Worm (Caenorhabditis elegans) whole organism, young adult: ENCODE results near the gene srab-6.

ENCODE experiments used
- B0035.1 ChIP-seq: sonication (generic microtip); optimal IDR thresholded peaks from 2 replicates; lab custom pipeline; 2016; ENCODE audit warnings: missing genetic modification characterization, mild to moderate bottlenecking, missing compliant biosample characterization, missing genotype, missing genetic modification reagents
- B0336.3 ChIP-seq: fragments of 200-800 bp; sonication (Bioruptor generic); IDR thresholded peaks from 2 replicates; pipeline ENCODE4 v1.3.6; 2022; ENCODE audit warnings: missing genetic modification characterization, missing compliant biosample characterization
- F49E8.2 ChIP-seq: sonication (generic microtip); optimal IDR thresholded peaks from 3 replicates; lab custom pipeline; 2017; ENCODE audit warnings: missing genetic modification characterization, mild to moderate bottlenecking, missing compliant biosample characterization, antibody characterized with exemption, moderate library complexity; ENCODE audit not compliant: insufficient read depth
- K11D2.4 ChIP-seq: fragments of 200-800 bp; sonication (Bioruptor generic); IDR thresholded peaks from 2 replicates; pipeline ENCODE4 v1.3.6; 2022; ENCODE audit warnings: missing genetic modification reagents, missing genetic modification characterization, missing compliant biosample characterization
- K12H6.12 ChIP-seq: fragments of 200-800 bp; sonication (Bioruptor generic); optimal IDR thresholded peaks from 2 replicates; lab custom pipeline; 2018; ENCODE audit warnings: mild to moderate bottlenecking, missing genetic modification characterization, missing compliant biosample characterization
- aptf-3 ChIP-seq: fragments of 200-800 bp; sonication (Bioruptor generic); IDR thresholded peaks from 2 replicates; pipeline ENCODE4 v1.3.6; 2022; ENCODE audit warnings: missing genetic modification characterization, missing compliant biosample characterization
- atf-7 ChIP-seq: sonication (generic microtip); optimal IDR thresholded peaks from 2 replicates; lab custom pipeline; 2017; ENCODE audit warnings: mild to moderate bottlenecking, missing genetic modification characterization, missing compliant biosample characterization
- cebp-1 ChIP-seq, 2 experiments: fragments of 200-800 bp in 1 of 2; sonication (Bioruptor generic) in 1 of 2; sonication (generic microtip) in 1 of 2; IDR thresholded peaks in 1 of 2; optimal IDR thresholded peaks in 1 of 2; 2 replicates each; pipeline versions ENCODE4 v1.3.6 to Lab custom; 2017 to 2022; ENCODE audit warnings: missing compliant biosample characterization in 2 of 2, missing genetic modification characterization in 2 of 2, mild to moderate bottlenecking in 1 of 2, missing genetic modification reagents in 1 of 2, moderate library complexity in 1 of 2
- ceh-40 ChIP-seq: fragments of 200-800 bp; sonication (Bioruptor generic); IDR thresholded peaks from 2 replicates; pipeline ENCODE4 v1.3.6; 2022; ENCODE audit warnings: missing genetic modification characterization, missing compliant biosample characterization
- egrh-3 ChIP-seq: fragments of 200-800 bp; sonication (Bioruptor generic); IDR thresholded peaks from 2 replicates; pipeline ENCODE4 v1.3.6; 2022; ENCODE audit warnings: missing genetic modification reagents, missing genetic modification characterization, missing compliant biosample characterization
- fkh-3 ChIP-seq: sonication (generic microtip); optimal IDR thresholded peaks from 2 replicates; lab custom pipeline; 2016; ENCODE audit warnings: mild to moderate bottlenecking, missing genetic modification characterization, missing compliant biosample characterization
- hmg-1.2 ChIP-seq: fragments of 200-800 bp; sonication (Bioruptor generic); IDR thresholded peaks from 2 replicates; pipeline ENCODE4 v1.3.6; 2022; ENCODE audit warnings: missing genetic modification reagents, missing genetic modification characterization, missing compliant biosample characterization
- hsf-1 ChIP-seq: fragments of 200-800 bp; sonication (Bioruptor generic); IDR thresholded peaks from 2 replicates; pipeline ENCODE4 v1.3.6; 2022; ENCODE audit warnings: missing genetic modification reagents, missing genetic modification characterization, missing compliant biosample characterization
- let-526 ChIP-seq: fragments of 200-800 bp; sonication (Bioruptor generic); IDR thresholded peaks from 2 replicates; pipeline ENCODE4 v1.3.6; 2022; ENCODE audit warnings: missing genetic modification reagents, missing genetic modification characterization, missing compliant biosample characterization
- lin-40 ChIP-seq: sonication (generic microtip); optimal IDR thresholded peaks from 2 replicates; lab custom pipeline; 2016; ENCODE audit warnings: missing genetic modification characterization, mild to moderate bottlenecking, missing compliant biosample characterization, missing genotype, missing genetic modification reagents
- mcd-1 ChIP-seq: fragments of 200-800 bp; sonication (Bioruptor generic); IDR thresholded peaks from 2 replicates; pipeline ENCODE4 v1.3.6; 2022; ENCODE audit warnings: missing genetic modification reagents, missing genetic modification characterization, missing compliant biosample characterization
- mxl-1 ChIP-seq: sonication (generic microtip); optimal IDR thresholded peaks from 2 replicates; lab custom pipeline; 2016; ENCODE audit warnings: missing genetic modification characterization, missing compliant biosample characterization
- nfyb-1 ChIP-seq: fragments of 200-800 bp; sonication (Bioruptor generic); IDR thresholded peaks from 2 replicates; pipeline ENCODE4 v1.3.6; 2022; ENCODE audit warnings: missing genetic modification reagents, missing genetic modification characterization, missing compliant biosample characterization
- nhr-120 ChIP-seq: fragments of 200-800 bp; sonication (Bioruptor generic); IDR thresholded peaks from 2 replicates; pipeline ENCODE4 v1.3.6; 2022; ENCODE audit warnings: missing genetic modification characterization, missing compliant biosample characterization
- nhr-80 ChIP-seq: sonication (generic microtip); optimal IDR thresholded peaks from 2 replicates; lab custom pipeline; 2016; ENCODE audit warnings: missing genetic modification characterization, missing compliant biosample characterization
- nhr-90 ChIP-seq: sonication (generic microtip); optimal IDR thresholded peaks from 2 replicates; lab custom pipeline; 2016; ENCODE audit warnings: missing genotype, mild to moderate bottlenecking, missing genetic modification characterization, missing compliant biosample characterization
- rpc-1 ChIP-seq, 2 experiments: fragments of 150-350 bp in 1 of 2; sonication (generic microtip) in 1 of 2; optimal IDR thresholded peaks; 2 replicates each; lab custom pipeline; 2014 to 2018; ENCODE audit warnings: missing biosample characterization in 1 of 2, missing genetic modification characterization in 1 of 2, missing genetic modification reagents in 1 of 2, missing genotype in 1 of 2
- sea-2 ChIP-seq: fragments of 200-800 bp; sonication (Bioruptor generic); IDR thresholded peaks from 2 replicates; pipeline ENCODE4 v1.3.6; 2022; ENCODE audit warnings: missing genetic modification characterization, missing compliant biosample characterization
- snpc-3.4 ChIP-seq: sonication (generic microtip); optimal IDR thresholded peaks from 2 replicates; lab custom pipeline; 2017; ENCODE audit warnings: missing genetic modification characterization, mild to moderate bottlenecking, missing compliant biosample characterization, antibody characterized with exemption, moderate library complexity, missing genotype, missing genetic modification reagents
- somi-1 ChIP-seq: fragments of 200-800 bp; sonication (Bioruptor generic); optimal IDR thresholded peaks from 2 replicates; lab custom pipeline; 2018; ENCODE audit warnings: mild to moderate bottlenecking, missing genetic modification characterization, missing compliant biosample characterization
- tlf-1 ChIP-seq: fragments of 200-800 bp; sonication (Bioruptor generic); optimal IDR thresholded peaks from 2 replicates; lab custom pipeline; 2018; ENCODE audit warnings: mild to moderate bottlenecking, missing genetic modification characterization, missing compliant biosample characterization
- zfh-2 ChIP-seq: fragments of 200-800 bp; sonication (Bioruptor generic); conservative IDR thresholded peaks from 2 replicates; pipeline ENCODE4 v1.3.6; 2022; ENCODE audit warnings: missing genetic modification reagents, missing genetic modification characterization, missing compliant biosample characterization
- ztf-26 ChIP-seq: sonication (generic microtip); optimal IDR thresholded peaks from 2 replicates; lab custom pipeline; 2017; ENCODE audit warnings: missing genetic modification characterization, missing compliant biosample characterization

Gene srab-6

DNA sequence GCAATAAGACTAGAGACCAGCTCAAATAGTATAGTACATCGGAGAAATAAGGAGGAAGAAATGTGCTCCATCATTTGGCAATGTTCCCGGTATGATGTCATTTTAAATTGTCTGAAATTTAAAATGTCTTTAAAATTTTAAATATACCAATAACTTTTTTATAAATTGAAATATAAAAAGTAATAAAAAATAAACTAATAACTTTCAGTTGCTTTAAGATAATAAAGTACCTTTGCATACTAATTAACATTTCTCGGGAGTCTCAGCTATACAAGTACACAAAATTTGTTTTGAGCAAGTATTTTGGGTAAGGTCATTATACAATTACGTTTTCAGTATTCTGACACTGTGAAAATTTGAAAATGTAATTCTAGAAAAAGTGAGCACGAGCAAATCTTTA lies at the start of gene srab-6:
Gene srab-6 (minus strand): TSS at position 101 of the 400 bp plus-strand sequence.
- TF ChIP-seq rpc-1 (optimal IDR thresholded peaks at IDR 0.05; lab: Kevin White, UChicago) (no peak), rpc-1 (tag; optimal IDR thresholded peaks at IDR 0.05; lab: Kevin White, UChicago) (no peak), fkh-3 (tag; lab: Kevin White, UChicago) (no peak), snpc-3.4 (tag; lab: Kevin White, UChicago) (no peak)

DNA sequence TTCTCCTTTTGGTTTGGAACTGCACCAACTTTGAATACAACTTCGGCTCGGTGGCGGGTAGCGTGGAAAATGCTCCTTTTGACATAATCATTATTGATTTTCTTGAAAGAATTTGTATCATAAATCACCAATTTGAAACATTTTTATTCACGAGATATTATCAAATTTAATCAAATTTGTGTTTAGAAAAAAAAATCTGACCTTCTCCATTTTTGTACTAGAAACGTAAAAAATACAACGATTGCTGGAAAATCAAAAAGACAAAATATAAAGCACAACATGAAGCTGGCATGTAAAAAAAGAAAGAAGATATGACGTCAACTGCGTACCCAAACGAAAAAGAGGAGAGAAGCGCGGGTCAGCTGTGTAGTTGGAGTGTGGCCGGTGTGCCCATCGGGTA lies 48.6 kb upstream of the srab-6 start, which contains the start of gene K08D9.4:
Gene K08D9.4 (minus strand): TSS at position 101 of the 400 bp plus-strand sequence.
- TF ChIP-seq ceh-40 (GFP tag; lab: Robert Waterston, UW) (no peak), aptf-3 (GFP tag; lab: Robert Waterston, UW) (no peak), B0035.1 (tag; lab: Kevin White, UChicago) (no peak), K11D2.4 (GFP tag; lab: Robert Waterston, UW) (no peak), mxl-1 (tag; lab: Kevin White, UChicago) (no peak), tlf-1 (GFP tag; lab: Kevin White, UChicago) (no peak), nhr-90 (tag; lab: Kevin White, UChicago) (no peak), zfh-2 (GFP tag; lab: Robert Waterston, UW) (no peak), cebp-1 (GFP tag; IDR thresholded peaks at IDR 0.05; lab: Robert Waterston, UW) (no peak), cebp-1 (tag; optimal IDR thresholded peaks at IDR 0.05; lab: Kevin White, UChicago) (no peak), egrh-3 (no peak), K12H6.12 (no peak), let-526 (GFP tag; lab: Robert Waterston, UW) (no peak), B0336.3 (GFP tag; lab: Robert Waterston, UW) (no peak)
- TF ChIP-seq, all 124 proteins: peak for 0

DNA sequence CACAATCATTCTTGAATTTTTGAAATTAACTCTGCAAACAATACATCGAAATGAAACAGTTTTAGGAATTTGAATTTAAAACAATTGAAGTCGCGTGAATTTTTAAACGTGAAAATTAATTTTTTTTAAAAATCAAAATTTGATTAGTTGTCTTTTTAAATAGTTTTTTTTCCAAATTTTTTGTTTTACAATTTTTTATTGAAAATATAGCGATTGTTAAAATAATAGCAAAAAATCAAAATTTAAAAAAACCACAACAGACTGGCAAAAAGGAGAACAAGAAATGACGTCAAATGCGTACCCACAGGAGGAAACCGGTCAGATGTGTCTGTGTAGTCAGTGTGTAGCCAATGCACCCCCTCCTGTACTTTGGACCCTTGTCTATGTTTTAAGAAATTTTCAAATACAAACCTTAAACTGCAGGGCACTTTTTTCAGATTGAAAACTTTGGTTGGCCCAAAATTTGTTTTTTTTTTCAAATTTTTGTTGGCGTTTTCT lies 45.1 kb upstream of the srab-6 start, which contains the start of the genes Y73C8B.1 and Y73C8B.5:
Gene Y73C8B.1 (minus strand): TSS at position 51 of the 498 bp plus-strand sequence.
Gene Y73C8B.5 (plus strand): TSS at position 437 of the 498 bp plus-strand sequence.
- TF ChIP-seq cebp-1 (GFP tag; IDR thresholded peaks at IDR 0.05; lab: Robert Waterston, UW) (no peak), cebp-1 (tag; optimal IDR thresholded peaks at IDR 0.05; lab: Kevin White, UChicago) (peak; percentile 2), F49E8.2 (no peak)

DNA sequence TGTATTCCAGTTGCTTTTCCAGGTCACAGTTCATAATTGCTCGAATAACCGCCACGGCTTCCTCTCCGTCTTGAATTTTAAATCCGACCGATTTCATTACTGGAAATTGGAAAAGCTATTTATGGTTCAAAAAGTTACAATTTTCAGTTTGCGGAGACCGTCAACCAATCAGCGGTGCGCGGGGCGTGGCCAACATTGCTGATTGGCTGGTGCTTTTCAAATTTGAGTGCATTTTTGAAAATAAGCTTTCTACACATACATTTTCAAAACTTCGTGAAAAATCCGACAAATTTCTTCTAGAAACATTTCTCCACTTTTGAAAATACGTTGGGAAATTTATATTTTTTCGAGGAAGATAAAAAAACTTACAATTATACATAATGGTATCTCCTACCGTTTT lies 44.1 kb upstream of the srab-6 start:
- TF ChIP-seq somi-1 = no peak
- peak; percentile 66; the same call in 1 of the 2 replicates for TF ChIP-seq nfyb-1 (GFP tag; lab: Robert Waterston, UW)

DNA sequence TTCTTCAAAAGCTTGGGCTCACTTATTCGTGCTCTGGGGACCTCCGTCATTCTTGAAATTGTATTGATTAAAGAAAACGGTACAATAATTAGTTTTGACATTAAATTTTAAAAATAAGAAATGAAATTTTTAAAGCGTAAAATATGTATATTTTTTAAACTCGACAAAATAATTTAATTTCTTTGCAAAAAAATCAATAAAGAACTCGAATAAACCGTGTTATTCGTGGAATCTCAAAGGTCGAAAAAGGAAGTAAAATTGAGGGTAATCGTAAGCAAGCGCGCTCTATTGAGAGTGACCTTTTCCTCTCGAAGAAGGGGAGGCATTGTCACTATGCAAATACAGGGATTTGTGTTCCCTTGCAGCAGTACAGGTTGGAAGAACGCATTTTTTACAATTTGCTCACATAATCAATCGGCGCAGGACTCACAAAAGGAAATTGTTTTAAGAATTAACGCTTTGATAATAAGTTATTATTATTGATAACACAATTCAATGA lies 43.2 kb upstream of the srab-6 start, which contains the start of gene Y73C8B.2:
Gene Y73C8B.2 (minus strand): TSS at position 51 of the 499 bp plus-strand sequence.
- TF ChIP-seq nhr-80 (tag; lab: Kevin White, UChicago) (peak; percentile 8), mcd-1 (peak; percentile 73), hsf-1 (GFP tag; lab: Robert Waterston, UW) (no peak)

DNA sequence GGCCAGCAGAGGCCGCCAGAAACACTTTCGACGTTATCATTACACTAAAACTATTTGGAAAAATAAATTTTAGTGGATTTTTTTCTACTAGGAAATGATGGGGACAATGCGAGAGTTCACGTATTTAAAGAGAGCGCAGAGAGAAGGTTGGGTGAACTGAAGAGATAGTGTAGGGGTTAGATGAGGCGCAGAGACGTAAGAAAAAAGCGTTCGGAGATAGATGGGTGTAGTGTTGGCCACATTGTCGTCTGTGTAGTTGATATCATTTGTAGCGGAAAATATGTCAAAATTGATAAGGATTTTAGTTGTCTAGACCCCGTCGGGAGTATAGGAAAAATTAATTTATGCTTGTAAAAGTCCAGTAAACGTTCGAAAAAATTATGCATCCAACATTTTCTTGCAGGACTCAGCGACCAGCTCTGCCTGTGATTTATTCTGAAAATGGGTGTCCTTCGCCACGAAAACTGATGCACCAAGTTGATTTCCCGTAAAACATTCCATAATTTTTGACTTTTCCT lies 41.4 kb upstream of the srab-6 start, which contains the start of the genes Y73C8B.3 and Y73C8B.9:
Gene Y73C8B.3 (minus strand): TSS at position 147 of the 518 bp plus-strand sequence.
Gene Y73C8B.9 (plus strand): TSS at position 468 of the 518 bp plus-strand sequence.
- peak; percentile 6 for TF ChIP-seq atf-7
- no peak for TF ChIP-seq sea-2 (GFP tag; lab: Robert Waterston, UW)
- TF ChIP-seq nhr-120 (GFP tag; lab: Robert Waterston, UW) = no peak
- TF ChIP-seq tlf-1 (GFP tag; lab: Kevin White, UChicago) = no peak
- peak; percentile 89; the same call in 1 of the 2 replicates for TF ChIP-seq hmg-1.2 (GFP tag; lab: Robert Waterston, UW)
- TF ChIP-seq lin-40 (tag; lab: Kevin White, UChicago) = peak; percentile 5
- peak; percentile 28; the same call in 1 of the 2 replicates for TF ChIP-seq nfyb-1 (GFP tag; lab: Robert Waterston, UW)
- no peak for TF ChIP-seq ztf-26 (tag; lab: Kevin White, UChicago)
- peak; percentile 52 for TF ChIP-seq nhr-80 (tag; lab: Kevin White, UChicago)
- peak; percentile 33; the same call in 1 of the 2 replicates for TF ChIP-seq mcd-1
- TF ChIP-seq, all 124 proteins: peak for 6
